Worm (Caenorhabditis elegans) whole organism, L4 larva: Measurements from ENCODE around the gene srbc-7.
"Not testable (repeated sequence)": the region's sequence is repeated elsewhere in the genome, so short reads cannot be mapped to it uniquely, and the experiment has no call there.

ENCODE experiments used
- R02D3.7 ChIP-seq: fragments of 150-350 bp; sonication (generic microtip); optimal IDR thresholded peaks from 3 replicates; lab custom pipeline; 2014; ENCODE audit warnings: missing biosample characterization, missing genetic modification characterization
- Y5F2A.4 ChIP-seq: fragments of 200-800 bp; sonication (Bioruptor generic); optimal IDR thresholded peaks from 2 replicates; lab custom pipeline; 2018; ENCODE audit warnings: mild to moderate bottlenecking, missing genetic modification characterization, missing compliant biosample characterization
- Y75B8A.6 ChIP-seq: fragments of 200-800 bp; sonication (Bioruptor generic); IDR thresholded peaks from 2 replicates; pipeline ENCODE4 v1.3.6; 2022; ENCODE audit warnings: missing genetic modification reagents, missing genetic modification characterization, missing compliant biosample characterization
- aha-1 ChIP-seq: fragments of 150-350 bp; peaks from one replicate; lab custom pipeline; 2014; ENCODE audit warnings: missing biosample characterization, missing genetic modification characterization
- arid-1 ChIP-seq: fragments of 200-800 bp; sonication (Bioruptor generic); conservative IDR thresholded peaks from 2 replicates; pipeline ENCODE4 v1.3.6; 2022; ENCODE audit warnings: missing genetic modification reagents, missing genetic modification characterization, missing compliant biosample characterization
- ceh-44 ChIP-seq: fragments of 200-800 bp; sonication (Bioruptor generic); IDR thresholded peaks from 2 replicates; pipeline ENCODE4 v1.3.6; 2022; ENCODE audit warnings: missing genetic modification reagents, missing genetic modification characterization, missing compliant biosample characterization
- ceh-82 ChIP-seq: sonication (generic microtip); optimal IDR thresholded peaks from 2 replicates; lab custom pipeline; 2017; ENCODE audit warnings: missing biosample characterization, missing genetic modification characterization
- ces-1 ChIP-seq: fragments of 150-350 bp; sonication (generic microtip); optimal IDR thresholded peaks from 4 replicates; lab custom pipeline; 2014; ENCODE audit warnings: missing biosample characterization, missing genetic modification reagents, missing genetic modification characterization
- daf-8 ChIP-seq: fragments of 200-800 bp; sonication (Bioruptor generic); IDR thresholded peaks from 2 replicates; pipeline ENCODE4 v1.3.6; 2022; ENCODE audit warnings: missing genetic modification characterization, missing compliant biosample characterization
- dmd-8 ChIP-seq: fragments of 200-800 bp; sonication (Bioruptor generic); IDR thresholded peaks from 2 replicates; pipeline ENCODE4 v1.3.6; 2022; ENCODE audit warnings: missing genetic modification characterization, missing compliant biosample characterization
- fos-1 ChIP-seq: fragments of 150-350 bp; optimal IDR thresholded peaks from 2 replicates; lab custom pipeline; 2014; ENCODE audit warnings: missing biosample characterization, missing genetic modification characterization
- hlh-30 ChIP-seq: sonication (generic microtip); optimal IDR thresholded peaks from 2 replicates; lab custom pipeline; 2017; ENCODE audit warnings: antibody characterized with exemption, mild to moderate bottlenecking, missing genetic modification characterization, missing compliant biosample characterization; ENCODE audit not compliant: insufficient read depth
- hmg-1.1 ChIP-seq: fragments of 200-800 bp; sonication (Bioruptor generic); IDR thresholded peaks from 2 replicates; pipeline ENCODE4 v1.3.6; 2022; ENCODE audit warnings: missing genetic modification reagents, missing genetic modification characterization, missing compliant biosample characterization
- lin-13 ChIP-seq: fragments of 150-350 bp; optimal IDR thresholded peaks from 2 replicates; lab custom pipeline; 2014; ENCODE audit warnings: missing biosample characterization, missing genetic modification reagents, missing genetic modification characterization
- lin-15B ChIP-seq: fragments of 150-350 bp; sonication (generic microtip); optimal IDR thresholded peaks from 3 replicates; lab custom pipeline; 2014; ENCODE audit warnings: missing biosample characterization, missing genetic modification characterization
- madf-5 ChIP-seq, 2 experiments: fragments of 200-800 bp; sonication (Bioruptor generic); IDR thresholded peaks; 2 replicates each; pipeline ENCODE4 v1.3.6; 2022; ENCODE audit warnings: missing compliant biosample characterization in 2 of 2, missing genetic modification characterization in 2 of 2
- madf-9 ChIP-seq: fragments of 200-800 bp; sonication (Bioruptor generic); conservative IDR thresholded peaks from 2 replicates; pipeline ENCODE4 v1.3.6; 2022; ENCODE audit warnings: missing genetic modification reagents, missing genetic modification characterization, missing compliant biosample characterization
- mxl-2 ChIP-seq: fragments of 200-800 bp; sonication (Bioruptor generic); conservative IDR thresholded peaks from 2 replicates; pipeline ENCODE4 v1.3.6; 2022; ENCODE audit warnings: missing genetic modification reagents, missing genetic modification characterization, missing compliant biosample characterization
- nhr-25 ChIP-seq: sonication (generic microtip); optimal IDR thresholded peaks from 2 replicates; lab custom pipeline; 2017; ENCODE audit warnings: missing genetic modification characterization, mild to moderate bottlenecking, missing compliant biosample characterization, antibody characterized with exemption, moderate library complexity, borderline replicate concordance; ENCODE audit not compliant: insufficient read depth
- nhr-28 ChIP-seq: fragments of 150-350 bp; optimal IDR thresholded peaks from 2 replicates; lab custom pipeline; 2014; ENCODE audit warnings: missing biosample characterization, missing genetic modification characterization
- nhr-41 ChIP-seq: fragments of 200-800 bp; sonication (Bioruptor generic); IDR thresholded peaks from 2 replicates; pipeline ENCODE4 v1.3.6; 2022; ENCODE audit warnings: missing genetic modification reagents, missing genetic modification characterization, missing compliant biosample characterization
- nhr-6 ChIP-seq: fragments of 150-350 bp; optimal IDR thresholded peaks from 2 replicates; lab custom pipeline; 2014; ENCODE audit warnings: missing biosample characterization, missing genetic modification characterization
- rbr-2 ChIP-seq: sonication (generic microtip); optimal IDR thresholded peaks from 2 replicates; lab custom pipeline; 2016; ENCODE audit warnings: missing genotype, missing genetic modification characterization, missing compliant biosample characterization
- sdz-12 ChIP-seq: fragments of 200-800 bp; sonication (Bioruptor generic); optimal IDR thresholded peaks from 2 replicates; lab custom pipeline; 2018; ENCODE audit warnings: mild to moderate bottlenecking, missing genetic modification characterization, missing compliant biosample characterization
- skn-1 ChIP-seq: fragments of 150-350 bp; optimal IDR thresholded peaks from 2 replicates; lab custom pipeline; 2014; ENCODE audit warnings: missing biosample characterization, missing genetic modification characterization
- spr-3 ChIP-seq: fragments of 200-800 bp; sonication (Bioruptor generic); optimal IDR thresholded peaks from 2 replicates; lab custom pipeline; 2018; ENCODE audit warnings: mild to moderate bottlenecking, missing genetic modification characterization, missing compliant biosample characterization
- tag-97 ChIP-seq: fragments of 200-800 bp; sonication (Bioruptor generic); IDR thresholded peaks from 2 replicates; pipeline ENCODE4 v1.3.6; 2022; ENCODE audit warnings: missing genetic modification characterization, missing compliant biosample characterization
- unc-62 ChIP-seq, 3 experiments: fragments of 150-350 bp in 1 of 3; sonication (generic microtip); optimal IDR thresholded peaks in 2 of 3; peaks in 1 of 3; 1 replicate in 1 of 3; 2 replicates in 2 of 3; lab custom pipeline; 2014 to 2017; ENCODE audit warnings: missing biosample characterization in 3 of 3, missing genetic modification characterization in 3 of 3, missing genetic modification reagents in 3 of 3, missing genotype in 1 of 3
- vab-7 ChIP-seq: fragments of 200-800 bp; sonication (Bioruptor generic); IDR thresholded peaks from 2 replicates; pipeline ENCODE4 v1.3.6; 2022; ENCODE audit warnings: missing genetic modification reagents, missing genetic modification characterization, missing compliant biosample characterization
- zfp-3 ChIP-seq: fragments of 200-800 bp; sonication (Bioruptor generic); conservative IDR thresholded peaks from 2 replicates; pipeline ENCODE4 v1.3.6; 2022; ENCODE audit warnings: missing genetic modification reagents, missing genetic modification characterization, missing compliant biosample characterization
- zip-11 ChIP-seq: fragments of 200-800 bp; sonication (Bioruptor generic); IDR thresholded peaks from 2 replicates; pipeline ENCODE4 v1.3.6; 2022; ENCODE audit warnings: missing genetic modification characterization, missing compliant biosample characterization

Gene srbc-7

ce11 chrV:7451421-7451820 is 36.0 kb downstream of the srbc-7 start, which contains the start of gene try-11:
try-11 (plus strand) TSS chrV:7451721.
- TF ChIP-seq arid-1 (GFP tag; lab: Robert Waterston, UW) (no peak), Y5F2A.4 (GFP tag; lab: Kevin White, UChicago) (no peak), dmd-8 (GFP tag; lab: Robert Waterston, UW) (no peak), spr-3 (no peak), ceh-82 (tag; lab: Kevin White, UChicago) (no peak), Y75B8A.6 (GFP tag; lab: Robert Waterston, UW) (no peak), zfp-3 (GFP tag; lab: Robert Waterston, UW) (no peak), hmg-1.1 (no peak), lin-15B (tag; lab: Kevin White, UChicago) (no peak), ces-1 (GFP tag; lab: Kevin White, UChicago) (no peak), madf-9 (GFP tag; lab: Robert Waterston, UW) (no peak), nhr-25 (tag; lab: Kevin White, UChicago) (no peak), fos-1 (tag; lab: Kevin White, UChicago) (no peak), nhr-6 (tag; lab: Kevin White, UChicago) (no peak), madf-5 (GFP tag; IDR thresholded peaks at IDR 0.05; lab: Robert Waterston, UW) (no peak), ceh-44 (GFP tag; lab: Robert Waterston, UW) (no peak)

ce11 chrV:7449303-7449827 is 38.1 kb downstream of the srbc-7 start, which contains the start of gene try-12:
try-12 (plus strand) TSS chrV:7449353.
- TF ChIP-seq dmd-8 (GFP tag; lab: Robert Waterston, UW) (no peak), aha-1 (tag; lab: Kevin White, UChicago) (peak; percentile 70), nhr-41 (no peak), lin-13 (GFP tag; lab: Kevin White, UChicago) (no peak), daf-8 (no peak), skn-1 (tag; lab: Kevin White, UChicago) (no peak), rbr-2 (tag; lab: Kevin White, UChicago) (no peak), zfp-3 (GFP tag; lab: Robert Waterston, UW) (no peak), R02D3.7 (tag; lab: Kevin White, UChicago) (no peak), nhr-25 (tag; lab: Kevin White, UChicago) (no peak), unc-62 (GFP tag; optimal IDR thresholded peaks at IDR 0.05 in 1 of 2; lab: Kevin White, UChicago) (peak in 1 of 2 experiments; percentile 50), unc-62 (tag; optimal IDR thresholded peaks at IDR 0.05; lab: Kevin White, UChicago) (no peak), mxl-2 (GFP tag; lab: Robert Waterston, UW) (no peak)

- TF ChIP-seq Y5F2A.4 (GFP tag; lab: Kevin White, UChicago) (no peak), hlh-30 (tag; lab: Kevin White, UChicago) (peak; percentile 14), nhr-28 (peak; percentile 44)
- TF ChIP-seq, all 104 proteins: peak for 2
These were observed 40.5 kb downstream of the srbc-7 start, which contains the start of gene F25E5.5 for ce11 chrV:7446965-7447364. F25E5.5 (plus strand) TSS chrV:7447265.

- TF ChIP-seq lin-15B (tag; lab: Kevin White, UChicago); sdz-12; Y75B8A.6 (GFP tag; lab: Robert Waterston, UW): not testable (repeated sequence)
These were observed 43.1 kb downstream of the srbc-7 start, which contains the start of gene nhr-141 for ce11 chrV:7444331-7444730. nhr-141 (plus strand) TSS chrV:7444661.

ce11 chrV:7443480-7443879 is 43.9 kb downstream of the srbc-7 start:
- 0 out of 4 replicates have a peak, but pooled peaks of 1 of the 2 experiments have one; percentile 17 for TF ChIP-seq madf-5 (GFP tag; IDR thresholded peaks at IDR 0.05; lab: Robert Waterston, UW)
- peak; percentile 62; the same call in 1 of the 2 replicates for TF ChIP-seq zip-11 (GFP tag; lab: Robert Waterston, UW)
- 0 out of 2 replicates have a peak, but pooled peaks have one; percentile 41 for TF ChIP-seq arid-1 (GFP tag; lab: Robert Waterston, UW)
- TF ChIP-seq vab-7 (GFP tag; lab: Robert Waterston, UW), result 0 out of 2 replicates have a peak, but pooled peaks have one; percentile 25
- 0 out of 2 replicates have a peak, but pooled peaks have one; percentile 36 for TF ChIP-seq tag-97 (GFP tag; lab: Robert Waterston, UW)
